ENCODE assay signal across 3 fruit fly cellular contexts in the genomic region with DNA sequence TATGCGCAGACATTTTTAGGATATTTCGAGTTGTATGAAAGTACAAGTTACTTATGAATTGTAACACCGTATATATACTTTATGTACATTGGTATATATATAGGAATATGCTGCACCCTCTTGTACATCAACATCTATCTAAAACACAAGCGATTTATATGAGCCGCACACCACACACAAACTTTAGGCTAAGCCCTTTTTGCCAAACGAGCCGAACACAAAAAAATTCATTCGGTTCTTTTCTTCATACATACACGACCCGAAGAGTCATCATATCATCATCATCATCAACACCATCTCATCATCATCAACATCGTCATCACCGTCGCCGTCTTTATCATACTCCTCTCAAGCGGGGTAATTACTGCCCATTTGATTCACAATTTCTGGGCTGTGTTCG.
TF ChIP-seq lines count a peak whose summit lies in the region.

No protein-coding gene starts in this region.

- TF ChIP-seq CTCF in whole organism, embryonic (GFP tag; optimal IDR thresholded peaks at IDR 0.05; lab: Kevin White, UChicago): no peak

TF ChIP-seq in whole organism, adult, 20 proteins besides CTCF, POLR2A, EP300 and RAD21:
- TF ChIP-seq CG11617 (GFP tag; optimal IDR thresholded peaks at IDR 0.05; lab: Kevin White, UChicago): no peak
- no peak for TF ChIP-seq CG33017 (tag; optimal IDR thresholded peaks at IDR 0.05; lab: Kevin White, UChicago)
- no peak for TF ChIP-seq toe (GFP tag; optimal IDR thresholded peaks at IDR 0.05; lab: Kevin White, UChicago)
- no peak for TF ChIP-seq cic (GFP tag; optimal IDR thresholded peaks at IDR 0.05; lab: Kevin White, UChicago)
- no peak for TF ChIP-seq Crg-1 (GFP tag; optimal IDR thresholded peaks at IDR 0.05; lab: Kevin White, UChicago)
- no peak for TF ChIP-seq bab1 (GFP tag; optimal IDR thresholded peaks at IDR 0.05; lab: Kevin White, UChicago)
- peak; percentile 74 for TF ChIP-seq kay (GFP tag; lab: Kevin White, UChicago; ENCODE audit: borderline replicate concordance)

TF ChIP-seq in whole organism, embryonic, 481 proteins besides CTCF, POLR2A, EP300 and RAD21:
- TF ChIP-seq grn (GFP tag; optimal IDR thresholded peaks at IDR 0.05; lab: Kevin White, UChicago) (no peak), CG8388 (GFP tag; optimal IDR thresholded peaks at IDR 0.05; lab: Kevin White, UChicago) (no peak), sqz (GFP tag; optimal IDR thresholded peaks at IDR 0.05; lab: Kevin White, UChicago) (peak; percentile 55), Deaf1 (tag; optimal IDR thresholded peaks at IDR 0.05; lab: Kevin White, UChicago) (peak; percentile 97), CG10979 (tag; optimal IDR thresholded peaks at IDR 0.05; lab: Kevin White, UChicago) (peak; percentile 7), CG2199 (GFP tag; IDR thresholded peaks at IDR 0.05; lab: Robert Waterston, UW) (peak; percentile 55; the same call in 2 of the 3 replicates), CG34376 (GFP tag; optimal IDR thresholded peaks at IDR 0.05; lab: Kevin White, UChicago) (peak; percentile 11), CG42726 (GFP tag; IDR thresholded peaks at IDR 0.05; lab: Robert Waterston, UW; ENCODE audit: partially characterized antibody) (no peak), CG10959 (GFP tag; IDR thresholded peaks at IDR 0.05; lab: Robert Waterston, UW) (no peak), CG9817 (tag; optimal IDR thresholded peaks at IDR 0.05; lab: Kevin White, UChicago) (no peak), nom (GFP tag; optimal IDR thresholded peaks at IDR 0.05; lab: Kevin White, UChicago) (peak; percentile 7), Jarid2 (GFP tag; optimal IDR thresholded peaks at IDR 0.05; lab: Kevin White, UChicago) (no peak), CG2875 (GFP tag; optimal IDR thresholded peaks at IDR 0.05; lab: Kevin White, UChicago) (no peak), odd (GFP tag; optimal IDR thresholded peaks at IDR 0.05; lab: Kevin White, UChicago) (no peak), Hr39 (optimal IDR thresholded peaks at IDR 0.05; lab: Kevin White, UChicago) (no peak), eve (GFP tag; optimal IDR thresholded peaks at IDR 0.05; lab: Kevin White, UChicago) (no peak), zen (tag; optimal IDR thresholded peaks at IDR 0.05; lab: Kevin White, UChicago) (no peak), onecut (GFP tag; IDR thresholded peaks at IDR 0.05; lab: Robert Waterston, UW) (no peak), fd96Cb (tag; optimal IDR thresholded peaks at IDR 0.05; lab: Kevin White, UChicago) (no peak)

TF ChIP-seq in whole organism, wandering third instar larva, 38 proteins besides CTCF, POLR2A, EP300 and RAD21:
- TF ChIP-seq Vsx2 (GFP tag; optimal IDR thresholded peaks at IDR 0.05; lab: Kevin White, UChicago; ENCODE audit: partially characterized antibody) (no peak), OdsH (GFP tag; optimal IDR thresholded peaks at IDR 0.05; lab: Kevin White, UChicago) (peak; percentile 5)
